Worm (Caenorhabditis elegans): ENCODE measurements around the gene clc-4.

DNA sequence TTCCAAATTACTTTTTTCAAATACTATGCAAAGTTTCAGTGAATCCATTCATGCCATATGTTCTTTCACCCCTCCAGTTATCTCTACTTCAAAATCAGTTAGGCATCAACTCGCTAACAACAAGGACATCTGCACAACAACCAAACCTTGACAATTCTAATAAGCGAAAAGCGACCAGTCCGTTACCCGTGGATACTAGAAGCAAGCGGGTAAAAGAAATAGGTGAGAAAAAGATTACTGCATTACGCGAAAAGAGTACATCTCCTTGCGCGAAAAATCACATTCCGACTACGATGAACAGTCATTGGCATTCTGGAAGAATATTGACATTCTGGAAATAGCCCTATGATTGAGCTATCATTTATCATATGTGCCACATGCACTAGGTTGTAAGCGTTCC is 27.5 kb downstream of the clc-4 start:
- TF ChIP-seq ceh-18 (tag; optimal IDR thresholded peaks at IDR 0.05): no peak
- no peak for TF ChIP-seq elt-2 (tag; optimal IDR thresholded peaks at IDR 0.05)
- no peak for TF ChIP-seq ttx-3 (tag; optimal IDR thresholded peaks at IDR 0.05)
- no peak for TF ChIP-seq pros-1 (tag; optimal IDR thresholded peaks at IDR 0.05)
- peak; percentile 94 for TF ChIP-seq sdc-2 (tag; optimal IDR thresholded peaks at IDR 0.05)
- no peak for TF ChIP-seq ama-1 (optimal IDR thresholded peaks at IDR 0.05)
- TF ChIP-seq syd-9 (tag; optimal IDR thresholded peaks at IDR 0.05): no peak

Measured in whole organism, late embryonic.